Worm (Caenorhabditis elegans) whole organism, late embryonic: ENCODE results near the gene F53A9.6.

Experiments used
- che-1 ChIP-seq: sonication (generic microtip); optimal IDR thresholded peaks from 2 replicates; lab custom pipeline; 2016; ENCODE audit warnings: mild to moderate bottlenecking, missing genetic modification characterization, missing compliant biosample characterization
- ets-4 ChIP-seq: sonication (generic microtip); optimal IDR thresholded peaks from 2 replicates; lab custom pipeline; 2016; ENCODE audit warnings: missing genetic modification characterization, missing compliant biosample characterization
- nhr-232 ChIP-seq: sonication (generic microtip); optimal IDR thresholded peaks from 2 replicates; lab custom pipeline; 2016; ENCODE audit warnings: missing genetic modification characterization, missing compliant biosample characterization
- pqm-1 ChIP-seq: sonication (generic microtip); optimal IDR thresholded peaks from 2 replicates; lab custom pipeline; 2016; ENCODE audit warnings: missing genetic modification characterization, missing compliant biosample characterization
- syd-9 ChIP-seq: sonication (generic microtip); optimal IDR thresholded peaks from 2 replicates; lab custom pipeline; 2016; ENCODE audit warnings: mild to moderate bottlenecking, missing genetic modification characterization, moderate library complexity, missing compliant biosample characterization

- TF ChIP-seq ets-4 (tag; lab: Kevin White, UChicago) (no peak), pqm-1 (tag; lab: Kevin White, UChicago) (no peak), syd-9 (no peak), nhr-232 (tag; lab: Kevin White, UChicago) (no peak), che-1 (no peak)
These were observed 2.4 kb downstream of the F53A9.6 start, which contains the start of gene F53A9.1 for ce11 chrX:8711141-8711645.
